Worm (Caenorhabditis elegans): Measurements from ENCODE around the gene clec-224.

DNA sequence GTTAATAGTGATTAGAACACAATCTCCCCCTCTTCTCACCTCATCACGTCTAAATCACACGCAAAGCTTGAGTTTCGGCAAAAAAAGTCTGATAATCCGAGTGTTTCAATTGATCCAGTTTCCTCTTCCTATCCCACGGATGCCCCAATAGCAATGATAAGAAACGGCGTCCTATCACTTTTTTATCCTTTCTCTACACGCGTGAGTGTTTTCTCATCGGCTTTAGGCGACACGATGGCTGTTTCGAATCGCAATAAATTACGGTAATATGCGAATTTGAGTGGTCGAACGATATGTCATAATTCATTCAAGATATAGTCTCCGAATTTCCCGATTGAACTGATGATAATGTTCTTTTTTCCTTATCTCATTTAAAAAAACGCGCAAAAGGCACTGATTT lies 20.2 kb upstream of the clec-224 start:
- TF ChIP-seq pha-4 (tag; optimal IDR thresholded peaks at IDR 0.05) (no peak), unc-39 (tag; optimal IDR thresholded peaks at IDR 0.05) (no peak), nhr-12 (tag; optimal IDR thresholded peaks at IDR 0.05) (no peak), mep-1 (tag; optimal IDR thresholded peaks at IDR 0.05) (no peak), unc-62 (GFP tag; optimal IDR thresholded peaks at IDR 0.05) (no peak)
